Worm (Caenorhabditis elegans) whole organism, L4 larva: ENCODE results near the gene F15B9.6.
A peak's percentile ranks its signal among the peaks of the same experiment; 100 is the strongest.

Experiments
- D1046.2 ChIP-seq: fragments of 200-800 bp; sonication (Bioruptor generic); IDR thresholded peaks from 2 replicates; pipeline ENCODE4 v1.3.6; 2022; ENCODE audit warnings: missing genetic modification characterization, missing compliant biosample characterization
- R02D3.7 ChIP-seq: fragments of 150-350 bp; sonication (generic microtip); optimal IDR thresholded peaks from 3 replicates; lab custom pipeline; 2014; ENCODE audit warnings: missing biosample characterization, missing genetic modification characterization
- Y48G9A.11 ChIP-seq: fragments of 200-800 bp; sonication (Bioruptor generic); IDR thresholded peaks from 2 replicates; pipeline ENCODE4 v1.3.6; 2022; ENCODE audit warnings: missing genetic modification reagents, missing genetic modification characterization, missing compliant biosample characterization
- Y5F2A.4 ChIP-seq: fragments of 200-800 bp; sonication (Bioruptor generic); optimal IDR thresholded peaks from 2 replicates; lab custom pipeline; 2018; ENCODE audit warnings: mild to moderate bottlenecking, missing genetic modification characterization, missing compliant biosample characterization
- Y75B8A.6 ChIP-seq: fragments of 200-800 bp; sonication (Bioruptor generic); IDR thresholded peaks from 2 replicates; pipeline ENCODE4 v1.3.6; 2022; ENCODE audit warnings: missing genetic modification reagents, missing genetic modification characterization, missing compliant biosample characterization
- aha-1 ChIP-seq: fragments of 150-350 bp; peaks from one replicate; lab custom pipeline; 2014; ENCODE audit warnings: missing biosample characterization, missing genetic modification characterization
- arid-1 ChIP-seq: fragments of 200-800 bp; sonication (Bioruptor generic); conservative IDR thresholded peaks from 2 replicates; pipeline ENCODE4 v1.3.6; 2022; ENCODE audit warnings: missing genetic modification reagents, missing genetic modification characterization, missing compliant biosample characterization
- attf-4 ChIP-seq: sonication (generic microtip); optimal IDR thresholded peaks from 3 replicates; lab custom pipeline; 2017; ENCODE audit warnings: missing biosample characterization, missing genetic modification characterization
- ceh-28 ChIP-seq: fragments of 150-350 bp; optimal IDR thresholded peaks from 2 replicates; lab custom pipeline; 2014; ENCODE audit warnings: missing biosample characterization, missing genetic modification reagents, missing genetic modification characterization
- ceh-32 ChIP-seq: sonication (generic microtip); optimal IDR thresholded peaks from 2 replicates; lab custom pipeline; 2016; ENCODE audit warnings: mild to moderate bottlenecking, missing genetic modification characterization, missing compliant biosample characterization; ENCODE audit not compliant: poor library complexity
- cey-2 ChIP-seq: sonication (generic microtip); optimal IDR thresholded peaks from 3 replicates; lab custom pipeline; 2017; ENCODE audit warnings: missing genetic modification characterization, mild to moderate bottlenecking, missing compliant biosample characterization, antibody characterized with exemption, borderline replicate concordance; ENCODE audit not compliant: insufficient read depth
- daf-12 ChIP-seq: fragments of 150-350 bp; optimal IDR thresholded peaks from 2 replicates; lab custom pipeline; 2014; ENCODE audit warnings: missing biosample characterization, missing genetic modification reagents, missing genetic modification characterization
- daf-19 ChIP-seq: fragments of 200-800 bp; sonication (Bioruptor generic); conservative IDR thresholded peaks from 2 replicates; pipeline ENCODE4 v1.3.6; 2022; ENCODE audit warnings: missing genetic modification characterization, missing compliant biosample characterization
- dmd-6 ChIP-seq: fragments of 200-800 bp; sonication (Bioruptor generic); IDR thresholded peaks from 2 replicates; pipeline ENCODE4 v1.3.6; 2022; ENCODE audit warnings: missing genetic modification reagents, missing genetic modification characterization, missing compliant biosample characterization
- dmd-8 ChIP-seq: fragments of 200-800 bp; sonication (Bioruptor generic); IDR thresholded peaks from 2 replicates; pipeline ENCODE4 v1.3.6; 2022; ENCODE audit warnings: missing genetic modification characterization, missing compliant biosample characterization
- dmd-9 ChIP-seq: fragments of 200-800 bp; sonication (Bioruptor generic); IDR thresholded peaks from 2 replicates; pipeline ENCODE4 v1.3.6; 2022; ENCODE audit warnings: missing genetic modification reagents, missing genetic modification characterization, missing compliant biosample characterization
- dpl-1 ChIP-seq: fragments of 150-350 bp; optimal IDR thresholded peaks from 2 replicates; lab custom pipeline; 2014; ENCODE audit warnings: missing biosample characterization, missing genetic modification reagents, missing genetic modification characterization
- egl-43 ChIP-seq: fragments of 200-800 bp; sonication (Bioruptor generic); IDR thresholded peaks from 2 replicates; pipeline ENCODE4 v1.3.6; 2022; ENCODE audit warnings: missing genetic modification reagents, missing genetic modification characterization, missing compliant biosample characterization
- gei-8 ChIP-seq: fragments of 200-800 bp; sonication (Bioruptor generic); optimal IDR thresholded peaks from 2 replicates; lab custom pipeline; 2018; ENCODE audit warnings: mild to moderate bottlenecking, missing genetic modification characterization, missing compliant biosample characterization
- hlh-11 ChIP-seq: fragments of 200-800 bp; sonication (Bioruptor generic); optimal IDR thresholded peaks from 2 replicates; lab custom pipeline; 2018; ENCODE audit warnings: mild to moderate bottlenecking, missing genetic modification characterization, missing compliant biosample characterization
- hlh-30 ChIP-seq: sonication (generic microtip); optimal IDR thresholded peaks from 2 replicates; lab custom pipeline; 2017; ENCODE audit warnings: antibody characterized with exemption, mild to moderate bottlenecking, missing genetic modification characterization, missing compliant biosample characterization; ENCODE audit not compliant: insufficient read depth
- lin-13 ChIP-seq: fragments of 150-350 bp; optimal IDR thresholded peaks from 2 replicates; lab custom pipeline; 2014; ENCODE audit warnings: missing biosample characterization, missing genetic modification reagents, missing genetic modification characterization
- lin-29 ChIP-seq: fragments of 200-800 bp; sonication (Bioruptor generic); IDR thresholded peaks from 2 replicates; pipeline ENCODE4 v1.3.6; 2022; ENCODE audit warnings: missing genetic modification reagents, missing genetic modification characterization, missing compliant biosample characterization
- lsy-2 ChIP-seq, 2 experiments: fragments of 150-350 bp in 1 of 2; sonication (generic microtip) in 1 of 2; optimal IDR thresholded peaks; 2 replicates each; lab custom pipeline; 2014 to 2017; ENCODE audit warnings: missing biosample characterization in 2 of 2, missing genetic modification characterization in 2 of 2
- madf-5 ChIP-seq, 2 experiments: fragments of 200-800 bp; sonication (Bioruptor generic); IDR thresholded peaks; 2 replicates each; pipeline ENCODE4 v1.3.6; 2022; ENCODE audit warnings: missing compliant biosample characterization in 2 of 2, missing genetic modification characterization in 2 of 2
- mdl-1 ChIP-seq, 2 experiments: fragments of 150-350 bp in 1 of 2; sonication (generic microtip) in 1 of 2; optimal IDR thresholded peaks; 2 replicates each; lab custom pipeline; 2014 to 2017; ENCODE audit warnings: missing biosample characterization in 2 of 2, missing genetic modification characterization in 2 of 2
- nhr-102 ChIP-seq: sonication (generic microtip); optimal IDR thresholded peaks from 2 replicates; lab custom pipeline; 2016; ENCODE audit warnings: mild to moderate bottlenecking, missing genetic modification characterization, moderate library complexity, missing compliant biosample characterization
- nhr-11 ChIP-seq: fragments of 150-350 bp; optimal IDR thresholded peaks from 2 replicates; lab custom pipeline; 2014; ENCODE audit warnings: missing biosample characterization, missing genetic modification characterization
- nhr-111 ChIP-seq: fragments of 200-800 bp; sonication (Bioruptor generic); optimal IDR thresholded peaks from 2 replicates; lab custom pipeline; 2018; ENCODE audit warnings: mild to moderate bottlenecking, missing genetic modification characterization, missing compliant biosample characterization
- nhr-25 ChIP-seq: sonication (generic microtip); optimal IDR thresholded peaks from 2 replicates; lab custom pipeline; 2017; ENCODE audit warnings: missing genetic modification characterization, mild to moderate bottlenecking, missing compliant biosample characterization, antibody characterized with exemption, moderate library complexity, borderline replicate concordance; ENCODE audit not compliant: insufficient read depth
- nhr-41 ChIP-seq: fragments of 200-800 bp; sonication (Bioruptor generic); IDR thresholded peaks from 2 replicates; pipeline ENCODE4 v1.3.6; 2022; ENCODE audit warnings: missing genetic modification reagents, missing genetic modification characterization, missing compliant biosample characterization
- rbr-2 ChIP-seq: sonication (generic microtip); optimal IDR thresholded peaks from 2 replicates; lab custom pipeline; 2016; ENCODE audit warnings: missing genotype, missing genetic modification characterization, missing compliant biosample characterization
- saeg-2 ChIP-seq: fragments of 200-800 bp; sonication (Bioruptor generic); IDR thresholded peaks from 2 replicates; pipeline ENCODE4 v1.3.6; 2022; ENCODE audit warnings: missing genetic modification reagents, missing genetic modification characterization, missing compliant biosample characterization
- set-16 ChIP-seq: fragments of 200-800 bp; sonication (Bioruptor generic); IDR thresholded peaks from 2 replicates; pipeline ENCODE4 v1.3.6; 2022; ENCODE audit warnings: missing genetic modification reagents, missing genetic modification characterization, missing compliant biosample characterization
- skn-1 ChIP-seq: fragments of 150-350 bp; optimal IDR thresholded peaks from 2 replicates; lab custom pipeline; 2014; ENCODE audit warnings: missing biosample characterization, missing genetic modification characterization
- spr-3 ChIP-seq: fragments of 200-800 bp; sonication (Bioruptor generic); optimal IDR thresholded peaks from 2 replicates; lab custom pipeline; 2018; ENCODE audit warnings: mild to moderate bottlenecking, missing genetic modification characterization, missing compliant biosample characterization
- tag-97 ChIP-seq: fragments of 200-800 bp; sonication (Bioruptor generic); IDR thresholded peaks from 2 replicates; pipeline ENCODE4 v1.3.6; 2022; ENCODE audit warnings: missing genetic modification characterization, missing compliant biosample characterization
- tra-1 ChIP-seq: fragments of 200-800 bp; sonication (Bioruptor generic); IDR thresholded peaks from 2 replicates; pipeline ENCODE4 v1.3.6; 2022; ENCODE audit warnings: missing genetic modification reagents, missing genetic modification characterization, missing compliant biosample characterization
- unc-39 ChIP-seq: sonication (generic microtip); optimal IDR thresholded peaks from 2 replicates; lab custom pipeline; 2017; ENCODE audit warnings: missing biosample characterization, missing genetic modification characterization
- vab-7 ChIP-seq: fragments of 200-800 bp; sonication (Bioruptor generic); IDR thresholded peaks from 2 replicates; pipeline ENCODE4 v1.3.6; 2022; ENCODE audit warnings: missing genetic modification reagents, missing genetic modification characterization, missing compliant biosample characterization
- zag-1 ChIP-seq: fragments of 150-350 bp; optimal IDR thresholded peaks from 2 replicates; lab custom pipeline; 2014; ENCODE audit warnings: missing biosample characterization, missing genetic modification characterization
- ztf-7 ChIP-seq: fragments of 150-350 bp; optimal IDR thresholded peaks from 2 replicates; lab custom pipeline; 2014; ENCODE audit warnings: missing biosample characterization, missing genetic modification characterization

F15B9.6 gene

ce11 chrV:13028871-13029270 is 14.9 kb downstream of the F15B9.6 start:
- TF ChIP-seq Y5F2A.4 (GFP tag; lab: Kevin White, UChicago) (no peak), nhr-102 (tag; lab: Kevin White, UChicago) (no peak), lin-29 (no peak), ceh-32 (tag; lab: Kevin White, UChicago) (peak; percentile 6), nhr-25 (tag; lab: Kevin White, UChicago) (no peak), daf-12 (tag; lab: Kevin White, UChicago) (no peak)

DNA sequence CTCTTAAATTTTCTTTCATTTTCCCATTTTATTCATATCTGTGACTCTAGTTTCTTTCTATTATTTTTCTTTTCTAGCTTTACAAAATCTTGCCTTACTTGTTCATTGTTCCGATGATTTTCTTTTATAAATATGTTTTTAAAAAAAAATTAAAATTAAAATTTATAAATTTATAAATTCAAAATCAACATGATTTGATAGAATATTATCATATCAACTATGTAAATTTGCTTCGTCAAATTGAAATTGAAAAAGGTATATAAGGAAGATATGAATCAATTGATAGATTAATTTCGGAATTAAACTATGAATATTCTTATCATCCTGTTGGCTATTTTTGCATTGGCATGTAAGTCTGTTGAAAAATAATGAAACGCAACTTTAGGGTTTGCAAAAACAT is 19.3 kb downstream of the F15B9.6 start, which contains the start of gene W07G4.1:
TSS of gene W07G4.1 (plus strand) at position 301 of the 400 bp plus-strand sequence.
- TF ChIP-seq Y48G9A.11 (GFP tag; lab: Robert Waterston, UW) (no peak), nhr-41 (GFP tag; lab: Robert Waterston, UW) (no peak), aha-1 (tag; lab: Kevin White, UChicago) (no peak), R02D3.7 (tag; lab: Kevin White, UChicago) (no peak), hlh-11 (tag; lab: Kevin White, UChicago) (no peak), saeg-2 (GFP tag; lab: Robert Waterston, UW) (no peak), attf-4 (tag; lab: Kevin White, UChicago) (no peak), spr-3 (GFP tag; lab: Kevin White, UChicago) (no peak), vab-7 (no peak)

DNA sequence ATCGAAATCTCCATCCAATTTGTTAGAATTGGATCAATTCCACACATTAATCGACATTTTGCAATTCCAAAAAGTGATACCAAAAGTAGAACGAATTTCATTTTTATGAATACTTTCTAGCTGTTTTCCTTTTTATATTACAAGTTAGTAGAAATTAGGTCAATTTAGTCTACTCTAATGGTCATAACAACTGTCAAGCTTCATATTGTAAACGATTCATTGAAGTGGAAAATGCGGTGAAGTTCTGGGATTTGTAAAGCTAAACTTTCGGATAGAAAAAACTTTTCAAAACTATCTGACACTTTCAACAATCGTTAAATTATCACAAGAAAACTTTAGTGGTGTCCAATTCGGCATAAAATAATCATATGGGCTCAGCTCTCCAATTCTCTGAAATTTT is 20.7 kb downstream of the F15B9.6 start, which contains the start of gene W07G4.7:
TSS of gene W07G4.7 (minus strand) at position 101 of the 400 bp plus-strand sequence.
- TF ChIP-seq dmd-8 (GFP tag; lab: Robert Waterston, UW) = no peak
- TF ChIP-seq lin-13 (GFP tag; lab: Kevin White, UChicago) = no peak
- no peak for TF ChIP-seq attf-4 (tag; lab: Kevin White, UChicago)
- TF ChIP-seq arid-1 (GFP tag; lab: Robert Waterston, UW) = no peak
- no peak for TF ChIP-seq tag-97 (GFP tag; lab: Robert Waterston, UW)
- no peak for TF ChIP-seq lin-29
- no peak for TF ChIP-seq unc-39 (tag; lab: Kevin White, UChicago)
- no peak for TF ChIP-seq zag-1 (tag; lab: Kevin White, UChicago)
- no peak for TF ChIP-seq gei-8

ce11 chrV:13036466-13036865 is 22.5 kb downstream of the F15B9.6 start, which contains the start of gene W07G4.2:
W07G4.2 (minus strand) TSS chrV:13036566.
- TF ChIP-seq cey-2 (tag; lab: Kevin White, UChicago) = no peak
- TF ChIP-seq daf-19 (GFP tag; lab: Robert Waterston, UW) = no peak
- TF ChIP-seq nhr-11 (tag; lab: Kevin White, UChicago) = no peak
- no peak for TF ChIP-seq ceh-32 (tag; lab: Kevin White, UChicago)
- TF ChIP-seq dpl-1 (GFP tag; lab: Kevin White, UChicago) = no peak
- no peak for TF ChIP-seq egl-43
- TF ChIP-seq lsy-2 (tag; optimal IDR thresholded peaks at IDR 0.05; lab: Kevin White, UChicago) = no peak

- TF ChIP-seq egl-43 (no peak), madf-5 (GFP tag; IDR thresholded peaks at IDR 0.05; lab: Robert Waterston, UW) (no peak), dmd-6 (GFP tag; lab: Robert Waterston, UW) (peak; percentile 76), tra-1 (no peak), Y75B8A.6 (GFP tag; lab: Robert Waterston, UW) (no peak), Y48G9A.11 (GFP tag; lab: Robert Waterston, UW) (no peak), ztf-7 (tag; lab: Kevin White, UChicago) (no peak), R02D3.7 (tag; lab: Kevin White, UChicago) (no peak), aha-1 (tag; lab: Kevin White, UChicago) (no peak), mdl-1 (tag; optimal IDR thresholded peaks at IDR 0.05; lab: Kevin White, UChicago) (peak in 1 of 2 experiments; percentile 59), lsy-2 (tag; optimal IDR thresholded peaks at IDR 0.05; lab: Kevin White, UChicago) (peak in 1 of 2 experiments; percentile 90), ceh-28 (tag; lab: Kevin White, UChicago) (no peak), rbr-2 (tag; lab: Kevin White, UChicago) (peak; percentile 68), skn-1 (tag; lab: Kevin White, UChicago) (no peak), lin-29 (0 out of 2 replicates have a peak, but pooled peaks have one; percentile 21), dmd-8 (GFP tag; lab: Robert Waterston, UW) (no peak), set-16 (no peak), hlh-11 (tag; lab: Kevin White, UChicago) (peak; percentile 78), dmd-9 (GFP tag; lab: Robert Waterston, UW) (no peak), nhr-111 (GFP tag; lab: Kevin White, UChicago) (no peak), D1046.2 (GFP tag; lab: Robert Waterston, UW) (no peak), hlh-30 (tag; lab: Kevin White, UChicago) (no peak), spr-3 (GFP tag; lab: Kevin White, UChicago) (no peak)
Measured at ce11 chrV:13041666-13042065, 27.7 kb downstream of the F15B9.6 start, which contains the start of gene scyl-1. scyl-1 (minus strand) TSS chrV:13041721.
